Fruit fly (Drosophila melanogaster): ENCODE data around the gene Mat89Ba.

The Mat89Ba gene

DNA sequence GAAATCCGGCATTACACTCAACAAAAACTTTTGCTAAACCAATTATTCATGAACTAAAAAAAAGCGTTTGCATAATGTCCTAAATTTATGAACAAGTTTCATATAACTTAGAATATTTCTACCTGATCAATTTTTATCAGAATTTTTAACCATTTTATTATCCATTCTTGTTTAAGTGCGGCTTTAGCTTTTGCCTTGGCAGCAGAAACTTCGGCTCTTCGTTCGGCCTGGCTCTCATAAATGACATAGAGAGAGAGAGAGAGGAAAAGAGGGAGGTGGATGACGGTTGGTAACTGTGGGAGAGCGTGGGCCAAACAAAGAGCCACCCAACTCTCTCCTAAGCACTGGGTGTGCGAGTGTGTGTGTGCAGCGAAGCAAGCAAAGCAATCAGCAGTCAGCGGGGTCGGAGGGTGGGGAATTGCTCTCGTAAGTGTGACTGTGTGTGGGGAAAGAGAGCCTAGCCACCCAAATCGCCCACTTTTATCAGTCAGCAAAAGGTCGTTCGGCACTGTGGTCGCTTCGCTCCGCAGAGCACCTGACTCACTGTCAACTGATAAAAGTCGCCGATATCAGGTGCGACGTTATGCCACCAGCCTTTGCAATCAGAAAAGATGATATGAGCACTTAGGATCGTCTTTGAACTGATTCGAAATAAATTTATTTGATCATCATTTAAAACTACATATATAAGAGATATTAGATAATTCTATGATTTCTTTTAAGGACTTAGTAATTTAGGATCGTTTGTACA is 47.6 kb downstream of the Mat89Ba start (continued):
- TF ChIP-seq CG1647 (GFP tag; optimal IDR thresholded peaks at IDR 0.05), result peak; percentile 96
- peak; percentile 90 for TF ChIP-seq CG7987 (GFP tag; optimal IDR thresholded peaks at IDR 0.05)
- TF ChIP-seq grn (GFP tag; optimal IDR thresholded peaks at IDR 0.05), result peak; percentile 75
- TF ChIP-seq CG1603 (tag; optimal IDR thresholded peaks at IDR 0.05), result peak; percentile 90
- TF ChIP-seq sens-2 (GFP tag; IDR thresholded peaks at IDR 0.05), result no peak
- TF ChIP-seq vvl (GFP tag; IDR thresholded peaks at IDR 0.05), result no peak
- TF ChIP-seq pb (GFP tag; optimal IDR thresholded peaks at IDR 0.05), result peak; percentile 98
- TF ChIP-seq kay (GFP tag; optimal IDR thresholded peaks at IDR 0.05), result peak; percentile 96
- TF ChIP-seq CG8290 (GFP tag; optimal IDR thresholded peaks at IDR 0.05), result peak; percentile 92
- peak; percentile 74 to 82 for TF ChIP-seq CG8290 (tag; optimal IDR thresholded peaks at IDR 0.05)
- TF ChIP-seq CG4424 (GFP tag; optimal IDR thresholded peaks at IDR 0.05), result peak; percentile 98
- TF ChIP-seq CG34376 (GFP tag; optimal IDR thresholded peaks at IDR 0.05), result peak; percentile 94
- TF ChIP-seq CG14014 (GFP tag; IDR thresholded peaks at IDR 0.05), result no peak
- TF ChIP-seq Tbp (GFP tag; optimal IDR thresholded peaks at IDR 0.05), result no peak
- TF ChIP-seq ash1 (GFP tag; optimal IDR thresholded peaks at IDR 0.05), result peak; percentile 58
- TF ChIP-seq nerfin-2 (GFP tag; IDR thresholded peaks at IDR 0.05; ENCODE audit: partially characterized antibody), result no peak
- TF ChIP-seq Myb (GFP tag; optimal IDR thresholded peaks at IDR 0.05), result peak; percentile 89
- TF ChIP-seq CG6854 (GFP tag; optimal IDR thresholded peaks at IDR 0.05), result peak; percentile 97
- peak; percentile 90 for TF ChIP-seq CG9437 (GFP tag; optimal IDR thresholded peaks at IDR 0.05)
- peak in 1 of 2 experiments; percentile 93 for TF ChIP-seq Hr78 (GFP tag; optimal IDR thresholded peaks at IDR 0.05)
- TF ChIP-seq Lim3 (GFP tag; IDR thresholded peaks at IDR 0.05), result no peak
- TF ChIP-seq seq (GFP tag; IDR thresholded peaks at IDR 0.05), result no peak
- TF ChIP-seq MBD-R2 (GFP tag; IDR thresholded peaks at IDR 0.05), result no peak
- TF ChIP-seq CG16813 (GFP tag; IDR thresholded peaks at IDR 0.05; ENCODE audit: partially characterized antibody), result no peak
- peak; percentile 93 for TF ChIP-seq nom (GFP tag; optimal IDR thresholded peaks at IDR 0.05)
- peak; percentile 97 for TF ChIP-seq Abd-B (GFP tag; optimal IDR thresholded peaks at IDR 0.05)
- TF ChIP-seq nerfin-1 (tag; optimal IDR thresholded peaks at IDR 0.05), result peak; percentile 96
- peak; percentile 98 for TF ChIP-seq tin (GFP tag; optimal IDR thresholded peaks at IDR 0.05)
- TF ChIP-seq croc (GFP tag; conservative IDR thresholded peaks at IDR 0.05), result peak; percentile 97
- TF ChIP-seq Hey (tag; optimal IDR thresholded peaks at IDR 0.05), result peak; percentile 59
- TF ChIP-seq gsb-n (tag; optimal IDR thresholded peaks at IDR 0.05), result peak; percentile 99
- TF ChIP-seq Taf1 (GFP tag; IDR thresholded peaks at IDR 0.05), result no peak
- no peak for TF ChIP-seq CG34422 (GFP tag; IDR thresholded peaks at IDR 0.05)
- TF ChIP-seq hbn (GFP tag; IDR thresholded peaks at IDR 0.05; ENCODE audit: partially characterized antibody), result no peak
- TF ChIP-seq mld (GFP tag; IDR thresholded peaks at IDR 0.05; ENCODE audit: partially characterized antibody), result no peak
- no peak for TF ChIP-seq unc-4 (GFP tag; IDR thresholded peaks at IDR 0.05; ENCODE audit: partially characterized antibody)
- TF ChIP-seq luna (GFP tag; optimal IDR thresholded peaks at IDR 0.05), result peak; percentile 88
- no peak for TF ChIP-seq ranshi (GFP tag; IDR thresholded peaks at IDR 0.05)
- TF ChIP-seq Neu2 (GFP tag; optimal IDR thresholded peaks at IDR 0.05; ENCODE audit: borderline replicate concordance), result peak; percentile 81
- peak; percentile 93 for TF ChIP-seq tup (GFP tag; optimal IDR thresholded peaks at IDR 0.05)
- TF ChIP-seq sna (GFP tag; IDR thresholded peaks at IDR 0.05; ENCODE audit: partially characterized antibody), result no peak
- peak; percentile 93 for TF ChIP-seq CG4707 (GFP tag; optimal IDR thresholded peaks at IDR 0.05)
- TF ChIP-seq Adf1 (GFP tag; IDR thresholded peaks at IDR 0.05), result no peak
- TF ChIP-seq CG1024 (GFP tag; IDR thresholded peaks at IDR 0.05), result no peak
- peak; percentile 97 for TF ChIP-seq CG1792 (GFP tag; optimal IDR thresholded peaks at IDR 0.05)
- no peak for TF ChIP-seq Awh (GFP tag; IDR thresholded peaks at IDR 0.05)
- TF ChIP-seq sc (optimal IDR thresholded peaks at IDR 0.05), result no peak
- TF ChIP-seq sc (GFP tag; optimal IDR thresholded peaks at IDR 0.05), result peak; percentile 97
- TF ChIP-seq CG12104 (GFP tag; optimal IDR thresholded peaks at IDR 0.05), result peak; percentile 96
- peak; percentile 97 for TF ChIP-seq ems (GFP tag; optimal IDR thresholded peaks at IDR 0.05)
